Fruit fly (Drosophila melanogaster) whole organism, embryonic: ENCODE measurements around the gene arm.

ENCODE experiments used
- CG10274 ChIP-seq: fragments of 200-800 bp; sonication (Bioruptor generic); optimal IDR thresholded peaks from 3 replicates; lab custom pipeline; 2017; ENCODE audit warnings: missing biosample characterization, mild to moderate bottlenecking, missing genetic modification characterization
- CG10321 ChIP-seq: fragments of 200-800 bp; sonication (Bioruptor generic); IDR thresholded peaks from 2 replicates; pipeline ENCODE4 v1.3.6; 2022; ENCODE audit warnings: missing biosample characterization, missing genetic modification characterization
- CG10565 ChIP-seq: fragments of 200-800 bp; sonication (Bioruptor generic); optimal IDR thresholded peaks from 3 replicates; lab custom pipeline; 2016; ENCODE audit warnings: missing biosample characterization, mild to moderate bottlenecking, missing genetic modification characterization
- CG10959 ChIP-seq: fragments of 200-800 bp; sonication (Bioruptor generic); IDR thresholded peaks from 2 replicates; pipeline ENCODE4 v1.3.6; 2022; ENCODE audit warnings: missing biosample characterization, missing genetic modification characterization
- CG11695 ChIP-seq: fragments of 200-800 bp; sonication (Bioruptor generic); IDR thresholded peaks from 3 replicates; pipeline ENCODE4 v1.3.6; 2022; ENCODE audit warnings: missing biosample characterization, missing genetic modification characterization
- CG11696 ChIP-seq: fragments of 200-800 bp; sonication (Bioruptor generic); IDR thresholded peaks from 2 replicates; pipeline ENCODE4 v1.3.6; 2022; ENCODE audit warnings: missing biosample characterization, missing genetic modification characterization
- CG12104 ChIP-seq: fragments of 200-800 bp; sonication (Bioruptor generic); optimal IDR thresholded peaks from 3 replicates; lab custom pipeline; 2016; ENCODE audit warnings: missing biosample characterization, missing genetic modification characterization
- CG12155 ChIP-seq: fragments of 200-800 bp; sonication (Bioruptor generic); optimal IDR thresholded peaks from 3 replicates; lab custom pipeline; 2016; ENCODE audit warnings: missing biosample characterization, missing genetic modification characterization
- CG13775 ChIP-seq: fragments of 200-800 bp; sonication (Bioruptor generic); optimal IDR thresholded peaks from 3 replicates; lab custom pipeline; 2017; ENCODE audit warnings: missing biosample characterization, mild to moderate bottlenecking, missing genetic modification characterization
- CG14667 ChIP-seq: fragments of 200-800 bp; sonication (Bioruptor generic); IDR thresholded peaks from 2 replicates; pipeline ENCODE4 v1.3.6; 2022; ENCODE audit warnings: missing biosample characterization, missing genetic modification characterization
- CG14965 ChIP-seq: fragments of 200-800 bp; sonication (Bioruptor generic); optimal IDR thresholded peaks from 2 replicates; lab custom pipeline; 2016; ENCODE audit warnings: missing biosample characterization, missing genetic modification characterization, borderline replicate concordance
- CG15514 ChIP-seq: fragments of 200-800 bp; sonication (Bioruptor generic); optimal IDR thresholded peaks from 3 replicates; lab custom pipeline; 2017; ENCODE audit warnings: missing biosample characterization, missing genetic modification characterization, mild to moderate bottlenecking, moderate library complexity, missing genetic modification reagents
- CG16815 ChIP-seq: fragments of 200-800 bp; sonication (Bioruptor generic); optimal IDR thresholded peaks from 3 replicates; lab custom pipeline; 2017; ENCODE audit warnings: missing biosample characterization, mild to moderate bottlenecking, missing genetic modification characterization
- CG3995 ChIP-seq: fragments of 200-800 bp; sonication (Bioruptor generic); optimal IDR thresholded peaks from 3 replicates; lab custom pipeline; 2016; ENCODE audit warnings: missing biosample characterization, missing genetic modification characterization
- CG42726 ChIP-seq: fragments of 200-800 bp; sonication (Bioruptor generic); IDR thresholded peaks from 2 replicates; pipeline ENCODE4 v1.3.6; 2022; ENCODE audit warnings: missing biosample characterization, missing genetic modification characterization; ENCODE audit not compliant: partially characterized antibody
- CG4707 ChIP-seq: fragments of 200-800 bp; sonication (Bioruptor generic); optimal IDR thresholded peaks from 2 replicates; lab custom pipeline; 2018; ENCODE audit warnings: missing biosample characterization, mild to moderate bottlenecking, missing genetic modification characterization, moderate library complexity
- CG6272 ChIP-seq: fragments of 200-800 bp; sonication (Bioruptor generic); IDR thresholded peaks from 2 replicates; pipeline ENCODE4 v1.3.6; 2022; ENCODE audit warnings: missing biosample characterization, missing genetic modification characterization
- CG6854 ChIP-seq: fragments of 200-800 bp; sonication (Bioruptor generic); optimal IDR thresholded peaks from 3 replicates; lab custom pipeline; 2017; ENCODE audit warnings: missing biosample characterization, mild to moderate bottlenecking, missing genetic modification characterization
- CG7357 ChIP-seq: fragments of 200-800 bp; sonication (Bioruptor generic); IDR thresholded peaks from 3 replicates; pipeline ENCODE4 v1.3.6; 2022; ENCODE audit warnings: missing biosample characterization, missing genetic modification characterization
- CG7963 ChIP-seq: fragments of 200-800 bp; sonication (Bioruptor generic); IDR thresholded peaks from 3 replicates; pipeline ENCODE4 v1.3.6; 2022; ENCODE audit warnings: missing biosample characterization, missing genetic modification characterization; ENCODE audit not compliant: partially characterized antibody
- CG8924 ChIP-seq: fragments of 200-800 bp; optimal IDR thresholded peaks from 3 replicates; lab custom pipeline; 2019; ENCODE audit warnings: missing biosample characterization, mild to moderate bottlenecking, missing genetic modification characterization, moderate library complexity
- Dad ChIP-seq: fragments of 200-800 bp; sonication (Bioruptor generic); optimal IDR thresholded peaks from 3 replicates; lab custom pipeline; 2016; ENCODE audit warnings: missing biosample characterization, missing genetic modification characterization
- Dll ChIP-seq: fragments of 200-800 bp; sonication (Bioruptor generic); IDR thresholded peaks from 4 replicates; pipeline ENCODE4 v1.3.6; 2022; ENCODE audit warnings: missing biosample characterization, missing genetic modification characterization; ENCODE audit not compliant: partially characterized antibody
- HmgZ ChIP-seq: fragments of 200-800 bp; sonication (Bioruptor generic); optimal IDR thresholded peaks from 2 replicates; lab custom pipeline; 2018; ENCODE audit warnings: missing biosample characterization, mild to moderate bottlenecking, missing genetic modification characterization
- Hmr ChIP-seq: fragments of 200-800 bp; sonication (Bioruptor generic); optimal IDR thresholded peaks from 3 replicates; lab custom pipeline; 2017; ENCODE audit warnings: mild to moderate bottlenecking, missing biosample characterization, missing genetic modification reagents, missing genetic modification characterization
- Hmx ChIP-seq: fragments of 200-800 bp; sonication (Bioruptor generic); optimal IDR thresholded peaks from 2 replicates; lab custom pipeline; 2016; ENCODE audit warnings: missing biosample characterization, missing genetic modification characterization
- Neu2 ChIP-seq: fragments of 200-800 bp; sonication (Bioruptor generic); optimal IDR thresholded peaks from 3 replicates; lab custom pipeline; 2016; ENCODE audit warnings: missing biosample characterization, missing genetic modification characterization, borderline replicate concordance
- Oaz ChIP-seq: fragments of 200-800 bp; sonication (Bioruptor generic); IDR thresholded peaks from 2 replicates; pipeline ENCODE4 v1.3.6; 2022; ENCODE audit warnings: missing biosample characterization, missing genetic modification characterization
- Poxn ChIP-seq: fragments of 200-800 bp; sonication (Bioruptor generic); IDR thresholded peaks from 2 replicates; pipeline ENCODE4 v1.3.6; 2022; ENCODE audit warnings: missing biosample characterization, missing genetic modification characterization
- Ptx1 ChIP-seq: fragments of 200-800 bp; sonication (Bioruptor generic); IDR thresholded peaks from 2 replicates; pipeline ENCODE4 v1.3.6; 2022; ENCODE audit warnings: missing biosample characterization, missing genetic modification characterization
- ase ChIP-seq: fragments of 200-800 bp; sonication (Bioruptor generic); IDR thresholded peaks from 3 replicates; pipeline ENCODE4 v1.3.6; 2022; ENCODE audit warnings: missing biosample characterization, missing genetic modification characterization
- ato ChIP-seq: fragments of 200-800 bp; sonication (Bioruptor generic); IDR thresholded peaks from 2 replicates; pipeline ENCODE4 v1.3.6; 2022; ENCODE audit warnings: missing biosample characterization, missing genetic modification characterization; ENCODE audit not compliant: partially characterized antibody
- az2 ChIP-seq: fragments of 200-800 bp; sonication (Bioruptor generic); optimal IDR thresholded peaks from 3 replicates; lab custom pipeline; 2016; ENCODE audit warnings: missing biosample characterization, missing genetic modification characterization
- chif ChIP-seq, 2 experiments: fragments of 200-800 bp; sonication (Bioruptor generic); optimal IDR thresholded peaks; 3 replicates each; lab custom pipeline; 2016; ENCODE audit warnings: missing biosample characterization in 2 of 2, missing genetic modification characterization in 2 of 2
- chinmo ChIP-seq: fragments of 200-800 bp; sonication (Bioruptor generic); IDR thresholded peaks from 4 replicates; pipeline ENCODE4 v1.3.6; 2022; ENCODE audit warnings: missing biosample characterization, missing genetic modification characterization; ENCODE audit not compliant: partially characterized antibody
- dmrt99B ChIP-seq: fragments of 200-800 bp; sonication (Bioruptor generic); optimal IDR thresholded peaks from 2 replicates; lab custom pipeline; 2018; ENCODE audit warnings: missing biosample characterization, mild to moderate bottlenecking, missing genetic modification characterization, moderate library complexity
- fd64A ChIP-seq: fragments of 200-800 bp; sonication (Bioruptor generic); optimal IDR thresholded peaks from 3 replicates; lab custom pipeline; 2018; ENCODE audit warnings: missing biosample characterization, mild to moderate bottlenecking, missing genetic modification characterization
- fd96Cb ChIP-seq: fragments of 200-800 bp; sonication (Bioruptor generic); optimal IDR thresholded peaks from 2 replicates; lab custom pipeline; 2018; ENCODE audit warnings: missing biosample characterization, mild to moderate bottlenecking, missing genetic modification characterization, moderate library complexity
- fu2 ChIP-seq: fragments of 200-800 bp; sonication (Bioruptor generic); optimal IDR thresholded peaks from 2 replicates; lab custom pipeline; 2016; ENCODE audit warnings: missing biosample characterization, missing genetic modification characterization
- gsb-n ChIP-seq: fragments of 200-800 bp; sonication (Bioruptor generic); optimal IDR thresholded peaks from 3 replicates; lab custom pipeline; 2018; ENCODE audit warnings: missing biosample characterization, mild to moderate bottlenecking, missing genetic modification characterization
- ind ChIP-seq: fragments of 200-800 bp; sonication (Bioruptor generic); optimal IDR thresholded peaks from 3 replicates; lab custom pipeline; 2016; ENCODE audit warnings: missing biosample characterization, missing genetic modification characterization
- jigr1 ChIP-seq: fragments of 200-800 bp; sonication (Bioruptor generic); IDR thresholded peaks from 3 replicates; pipeline ENCODE4 v1.3.6; 2022; ENCODE audit warnings: missing biosample characterization, missing genetic modification characterization
- oc ChIP-seq: fragments of 200-800 bp; sonication (Bioruptor generic); optimal IDR thresholded peaks from 2 replicates; lab custom pipeline; 2018; ENCODE audit warnings: missing biosample characterization, mild to moderate bottlenecking, missing genetic modification characterization, moderate library complexity
- pum ChIP-seq: fragments of 200-800 bp; sonication (Bioruptor generic); optimal IDR thresholded peaks from 2 replicates; lab custom pipeline; 2016; ENCODE audit warnings: missing biosample characterization, missing genetic modification characterization
- repo ChIP-seq: fragments of 200-800 bp; sonication (Bioruptor generic); optimal IDR thresholded peaks from 2 replicates; lab custom pipeline; 2016; ENCODE audit warnings: missing biosample characterization, missing genetic modification characterization
- ro ChIP-seq: fragments of 200-800 bp; sonication (Bioruptor generic); IDR thresholded peaks from 2 replicates; pipeline ENCODE4 v1.3.6; 2022; ENCODE audit warnings: missing biosample characterization, missing genetic modification characterization
- slou ChIP-seq: fragments of 200-800 bp; sonication (Bioruptor generic); optimal IDR thresholded peaks from 3 replicates; lab custom pipeline; 2016; ENCODE audit warnings: missing biosample characterization, missing genetic modification characterization
- tna ChIP-seq: fragments of 200-800 bp; sonication (Bioruptor generic); IDR thresholded peaks from 2 replicates; pipeline ENCODE4 v1.3.6; 2022; ENCODE audit warnings: missing biosample characterization, missing genetic modification characterization; ENCODE audit not compliant: partially characterized antibody
- twi ChIP-seq: fragments of 200-800 bp; optimal IDR thresholded peaks from 2 replicates; lab custom pipeline; 2019; ENCODE audit warnings: missing biosample characterization, mild to moderate bottlenecking, missing genetic modification characterization, moderate library complexity
- usp ChIP-seq: fragments of >200 bp; optimal IDR thresholded peaks from 2 replicates; lab custom pipeline; 2017; ENCODE audit warnings: missing biosample characterization, missing genetic modification characterization

Gene arm

dm6 chrX:1879606-1880110 is 20.8 kb downstream of the arm start, which contains the start of gene CG14818 (continued):
- TF ChIP-seq tna (GFP tag; lab: Robert Waterston, UW) (peak; percentile 53; the same call in 1 of the 2 replicates), gsb-n (tag; lab: Kevin White, UChicago) (no peak), fd96Cb (peak; percentile 56), jigr1 (no peak), Ptx1 (peak; percentile 78), CG10321 (GFP tag; lab: Robert Waterston, UW) (0 out of 2 replicates have a peak, but pooled peaks have one; percentile 15), Oaz (GFP tag; lab: Robert Waterston, UW) (0 out of 2 replicates have a peak, but pooled peaks have one; percentile 19), CG3995 (GFP tag; lab: Kevin White, UChicago) (peak; percentile 63), slou (GFP tag; lab: Kevin White, UChicago) (no peak), CG10959 (GFP tag; lab: Robert Waterston, UW) (peak; percentile 33; the same call in 1 of the 2 replicates), CG14965 (GFP tag; lab: Kevin White, UChicago) (no peak), CG16815 (GFP tag; lab: Kevin White, UChicago) (peak; percentile 17), Hmr (GFP tag; lab: Kevin White, UChicago) (peak; percentile 70), ro (no peak), CG11696 (GFP tag; lab: Robert Waterston, UW) (no peak), CG12155 (GFP tag; lab: Kevin White, UChicago) (peak; percentile 65), oc (tag; lab: Kevin White, UChicago) (no peak), CG12104 (GFP tag; lab: Kevin White, UChicago) (no peak), CG4707 (GFP tag; lab: Kevin White, UChicago) (peak; percentile 30), twi (tag; lab: Kevin White, UChicago) (no peak), CG10565 (GFP tag; lab: Kevin White, UChicago) (no peak), az2 (GFP tag; lab: Kevin White, UChicago) (peak; percentile 42), HmgZ (tag; lab: Kevin White, UChicago) (peak; percentile 60), ind (GFP tag; lab: Kevin White, UChicago) (peak; percentile 62), usp (no peak), Dll (GFP tag; lab: Robert Waterston, UW) (peak; percentile 95), CG42726 (GFP tag; lab: Robert Waterston, UW) (no peak; the same call in 1 of the 2 replicates), dmrt99B (tag; lab: Kevin White, UChicago) (no peak), CG14667 (GFP tag; lab: Robert Waterston, UW) (0 out of 2 replicates have a peak, but pooled peaks have one; percentile 15), fd64A (GFP tag; lab: Kevin White, UChicago) (no peak), CG8924 (peak; percentile 6), CG10274 (GFP tag; lab: Kevin White, UChicago) (no peak), pum (peak; percentile 72), CG7963 (GFP tag; lab: Robert Waterston, UW) (peak; percentile 68), repo (GFP tag; lab: Kevin White, UChicago) (peak; percentile 52), chif (GFP tag; optimal IDR thresholded peaks at IDR 0.05; lab: Kevin White, UChicago) (peak; percentile 30 to 56), ase (GFP tag; lab: Robert Waterston, UW) (0 out of 3 replicates have a peak, but pooled peaks have one; percentile 25), CG15514 (GFP tag; lab: Kevin White, UChicago) (peak; percentile 55), fu2 (peak; percentile 63), CG6854 (no peak), chinmo (GFP tag; lab: Robert Waterston, UW) (peak; percentile 71; the same call in 1 of the 4 replicates), Neu2 (GFP tag; lab: Kevin White, UChicago) (no peak), CG13775 (GFP tag; lab: Kevin White, UChicago) (peak; percentile 57), CG7357 (GFP tag; lab: Robert Waterston, UW) (peak; percentile 64; the same call in 2 of the 3 replicates), CG11695 (GFP tag; lab: Robert Waterston, UW) (0 out of 3 replicates have a peak, but pooled peaks have one; percentile 40), ato (peak; percentile 46; the same call in 1 of the 2 replicates), Poxn (GFP tag; lab: Robert Waterston, UW) (no peak), CG6272 (peak; percentile 50), Dad (GFP tag; lab: Kevin White, UChicago) (no peak), Hmx (no peak)
